Fruit fly (Drosophila melanogaster) whole organism, wandering third instar larva: ENCODE results near the gene SsRbeta.

Experiments
- CrebA ChIP-seq: fragments of 200-800 bp; sonication (Bioruptor generic); optimal IDR thresholded peaks from 2 replicates; lab custom pipeline; 2016; ENCODE audit warnings: missing biosample characterization, mild to moderate bottlenecking, missing genetic modification characterization, borderline replicate concordance
- Dif ChIP-seq: fragments of 200-275, 200-300 bp; sonication (Bioruptor generic); optimal IDR thresholded peaks from 2 replicates; lab custom pipeline; 2018; ENCODE audit warnings: missing biosample characterization, missing genetic modification characterization; ENCODE audit not compliant: partially characterized antibody
- Hnf4 ChIP-seq: fragments of 200-800 bp; sonication (Bioruptor generic); optimal IDR thresholded peaks from 2 replicates; lab custom pipeline; 2016; ENCODE audit warnings: missing biosample characterization, mild to moderate bottlenecking, missing genetic modification characterization
- Hr83 ChIP-seq: fragments of 200-300 bp; sonication (Bioruptor generic); optimal IDR thresholded peaks from 2 replicates; lab custom pipeline; 2016; ENCODE audit warnings: missing biosample characterization, mild to moderate bottlenecking, missing genetic modification characterization, moderate library complexity; ENCODE audit not compliant: poor library complexity, severe bottlenecking
- Rel ChIP-seq, 2 experiments: fragments of 200-800 bp; sonication (Bioruptor generic) in 1 of 2; optimal IDR thresholded peaks; 2 replicates in 1 of 2; 3 replicates in 1 of 2; lab custom pipeline; 2016 to 2019; ENCODE audit warnings: mild to moderate bottlenecking in 2 of 2, missing biosample characterization in 2 of 2, missing genetic modification characterization in 2 of 2, moderate library complexity in 1 of 2
- Vsx2 ChIP-seq: fragments of 200-300, 225-300 bp; sonication (Bioruptor generic); optimal IDR thresholded peaks from 2 replicates; lab custom pipeline; 2018; ENCODE audit warnings: missing biosample characterization, missing genetic modification characterization; ENCODE audit not compliant: partially characterized antibody
- dl ChIP-seq, 2 experiments: fragments of 175-275, 200-275 bp in 1 of 2; fragments of 200-275 bp in 1 of 2; sonication (Bioruptor generic); optimal IDR thresholded peaks; lab custom pipeline; 2018; ENCODE audit warnings: mild to moderate bottlenecking in 2 of 2, missing biosample characterization in 2 of 2, missing genetic modification characterization in 2 of 2, moderate library complexity in 2 of 2; ENCODE audit not compliant: partially characterized antibody in 2 of 2, insufficient read depth in 1 of 2
- fru ChIP-seq: fragments of 200-800 bp; sonication (Bioruptor generic); optimal IDR thresholded peaks from 3 replicates; lab custom pipeline; 2016; ENCODE audit warnings: missing biosample characterization, mild to moderate bottlenecking, missing genetic modification characterization
- h ChIP-seq: fragments of 200-800 bp; sonication (Bioruptor generic); optimal IDR thresholded peaks from 3 replicates; lab custom pipeline; 2016; ENCODE audit warnings: missing biosample characterization, mild to moderate bottlenecking, missing genetic modification characterization
- sage ChIP-seq: fragments of 200-800 bp; sonication (Bioruptor generic); optimal IDR thresholded peaks from 2 replicates; lab custom pipeline; 2016; ENCODE audit warnings: missing biosample characterization, mild to moderate bottlenecking, missing genetic modification characterization
- woc ChIP-seq: sonication (Bioruptor generic); optimal IDR thresholded peaks from 2 replicates; lab custom pipeline; 2016; ENCODE audit warnings: missing biosample characterization, mild to moderate bottlenecking, missing genetic modification characterization

The SsRbeta gene

dm6 chr3L:16178433-16178832, 49.0 kb downstream of the SsRbeta start:
- TF ChIP-seq Hnf4 (GFP tag; lab: Kevin White, UChicago) (no peak), dl (GFP tag; optimal IDR thresholded peaks at IDR 0.05; lab: Kevin White, UChicago; ENCODE audit: insufficient read depth in 1 of 2, partially characterized antibody in 2 of 2) (peak in 1 of 2 experiments; percentile 35), Vsx2 (GFP tag; lab: Kevin White, UChicago) (peak; percentile 31), Hr83 (GFP tag; lab: Kevin White, UChicago) (peak; percentile 78), CrebA (no peak), woc (GFP tag; lab: Kevin White, UChicago) (peak; percentile 79), Rel (GFP tag; optimal IDR thresholded peaks at IDR 0.05; lab: Kevin White, UChicago) (peak; percentile 31), Rel (tag; optimal IDR thresholded peaks at IDR 0.05; lab: Kevin White, UChicago) (peak; percentile 13), fru (GFP tag; lab: Kevin White, UChicago) (no peak), h (no peak), Dif (peak; percentile 10), sage (GFP tag; lab: Kevin White, UChicago) (no peak)
